Fruit fly (Drosophila melanogaster) whole organism, wandering third instar larva: ENCODE data around the gene CG31100.

Experiments used
- Abd-B ChIP-seq: fragments of >200 bp; optimal IDR thresholded peaks from 2 replicates; lab custom pipeline; 2017; ENCODE audit warnings: missing biosample characterization, missing genetic modification characterization
- CG32264 ChIP-seq: fragments of 200-800 bp; sonication (Bioruptor generic); optimal IDR thresholded peaks from 2 replicates; lab custom pipeline; 2016; ENCODE audit warnings: missing biosample characterization, missing genetic modification characterization
- CG9705 ChIP-seq: fragments of 200-800 bp; sonication (Bioruptor generic); optimal IDR thresholded peaks from 2 replicates; lab custom pipeline; 2018; ENCODE audit warnings: missing biosample characterization, mild to moderate bottlenecking, missing genetic modification characterization
- CrebA ChIP-seq: fragments of 200-800 bp; sonication (Bioruptor generic); optimal IDR thresholded peaks from 2 replicates; lab custom pipeline; 2016; ENCODE audit warnings: missing biosample characterization, mild to moderate bottlenecking, missing genetic modification characterization, borderline replicate concordance
- Dfd ChIP-seq: fragments of >200 bp; optimal IDR thresholded peaks from 2 replicates; lab custom pipeline; 2017; ENCODE audit warnings: missing biosample characterization, missing genetic modification characterization
- Dif ChIP-seq: fragments of 200-275, 200-300 bp; sonication (Bioruptor generic); optimal IDR thresholded peaks from 2 replicates; lab custom pipeline; 2018; ENCODE audit warnings: missing biosample characterization, missing genetic modification characterization; ENCODE audit not compliant: partially characterized antibody
- GATAd ChIP-seq: sonication (Bioruptor generic); optimal IDR thresholded peaks from 2 replicates; lab custom pipeline; 2016; ENCODE audit warnings: missing biosample characterization, missing genetic modification characterization
- HLH106 ChIP-seq: fragments of 200-800 bp; optimal IDR thresholded peaks from 3 replicates; lab custom pipeline; 2019; ENCODE audit warnings: missing biosample characterization, mild to moderate bottlenecking, missing genetic modification characterization, moderate library complexity
- Hnf4 ChIP-seq: fragments of 200-800 bp; sonication (Bioruptor generic); optimal IDR thresholded peaks from 2 replicates; lab custom pipeline; 2016; ENCODE audit warnings: missing biosample characterization, mild to moderate bottlenecking, missing genetic modification characterization
- Hr78 ChIP-seq: fragments of >200 bp; optimal IDR thresholded peaks from 2 replicates; lab custom pipeline; 2017; ENCODE audit warnings: missing biosample characterization, missing genetic modification characterization
- Hr83 ChIP-seq: fragments of 200-300 bp; sonication (Bioruptor generic); optimal IDR thresholded peaks from 2 replicates; lab custom pipeline; 2016; ENCODE audit warnings: missing biosample characterization, mild to moderate bottlenecking, missing genetic modification characterization, moderate library complexity; ENCODE audit not compliant: poor library complexity, severe bottlenecking
- Jra ChIP-seq: sonication (Bioruptor generic); optimal IDR thresholded peaks from 2 replicates; lab custom pipeline; 2016; ENCODE audit warnings: missing biosample characterization, missing genetic modification characterization
- Mio ChIP-seq: sonication (Bioruptor generic); optimal IDR thresholded peaks from 2 replicates; lab custom pipeline; 2016; ENCODE audit warnings: missing biosample characterization, missing genetic modification characterization
- Myc ChIP-seq: fragments of >200 bp; optimal IDR thresholded peaks from 2 replicates; lab custom pipeline; 2017
- N ChIP-seq: fragments of >200 bp; optimal IDR thresholded peaks from 2 replicates; lab custom pipeline; 2018; ENCODE audit warnings: missing biosample characterization, missing external identifiers, missing genetic modification characterization
- OdsH ChIP-seq: fragments of 200-800 bp; sonication (Bioruptor generic); optimal IDR thresholded peaks from 2 replicates; lab custom pipeline; 2016; ENCODE audit warnings: missing biosample characterization, mild to moderate bottlenecking, missing genetic modification characterization
- Rel ChIP-seq, 2 experiments: fragments of 200-800 bp; sonication (Bioruptor generic) in 1 of 2; optimal IDR thresholded peaks; 2 replicates in 1 of 2; 3 replicates in 1 of 2; lab custom pipeline; 2016 to 2019; ENCODE audit warnings: mild to moderate bottlenecking in 2 of 2, missing biosample characterization in 2 of 2, missing genetic modification characterization in 2 of 2, moderate library complexity in 1 of 2
- Sp1 ChIP-seq: fragments of 200-800 bp; sonication (Bioruptor generic); optimal IDR thresholded peaks from 3 replicates; lab custom pipeline; 2019; ENCODE audit warnings: missing biosample characterization, mild to moderate bottlenecking, missing genetic modification characterization, moderate library complexity
- Vsx2 ChIP-seq: fragments of 200-300, 225-300 bp; sonication (Bioruptor generic); optimal IDR thresholded peaks from 2 replicates; lab custom pipeline; 2018; ENCODE audit warnings: missing biosample characterization, missing genetic modification characterization; ENCODE audit not compliant: partially characterized antibody
- br ChIP-seq: fragments of 200-800 bp; sonication (Bioruptor generic); optimal IDR thresholded peaks from 2 replicates; lab custom pipeline; 2016; ENCODE audit warnings: missing biosample characterization, missing genetic modification characterization
- brk ChIP-seq: fragments of 200-800 bp; sonication (Bioruptor generic); optimal IDR thresholded peaks from 2 replicates; lab custom pipeline; 2016; ENCODE audit warnings: missing biosample characterization, mild to moderate bottlenecking, missing genetic modification characterization
- dl ChIP-seq, 2 experiments: fragments of 175-275, 200-275 bp in 1 of 2; fragments of 200-275 bp in 1 of 2; sonication (Bioruptor generic); optimal IDR thresholded peaks; lab custom pipeline; 2018; ENCODE audit warnings: mild to moderate bottlenecking in 2 of 2, missing biosample characterization in 2 of 2, missing genetic modification characterization in 2 of 2, moderate library complexity in 2 of 2; ENCODE audit not compliant: partially characterized antibody in 2 of 2, insufficient read depth in 1 of 2
- dmrt93B ChIP-seq: fragments of 200-800 bp; sonication (Bioruptor generic); optimal IDR thresholded peaks from 2 replicates; lab custom pipeline; 2018; ENCODE audit warnings: missing biosample characterization, mild to moderate bottlenecking, missing genetic modification characterization
- dsf ChIP-seq: sonication (Bioruptor generic); optimal IDR thresholded peaks from 2 replicates; lab custom pipeline; 2016; ENCODE audit warnings: missing biosample characterization, missing genetic modification characterization, borderline replicate concordance
- ey ChIP-seq: fragments of 200-800 bp; sonication (Bioruptor generic); optimal IDR thresholded peaks from 2 replicates; lab custom pipeline; 2016; ENCODE audit warnings: missing biosample characterization, missing genetic modification characterization
- foxo ChIP-seq, 2 experiments: fragments of 200-800 bp; sonication (Bioruptor generic); optimal IDR thresholded peaks; 2 replicates in 1 of 2; 3 replicates in 1 of 2; lab custom pipeline; 2016 to 2017; ENCODE audit warnings: missing biosample characterization in 2 of 2, missing genetic modification characterization in 2 of 2
- fru ChIP-seq: fragments of 200-800 bp; sonication (Bioruptor generic); optimal IDR thresholded peaks from 3 replicates; lab custom pipeline; 2016; ENCODE audit warnings: missing biosample characterization, mild to moderate bottlenecking, missing genetic modification characterization
- h ChIP-seq: fragments of 200-800 bp; sonication (Bioruptor generic); optimal IDR thresholded peaks from 3 replicates; lab custom pipeline; 2016; ENCODE audit warnings: missing biosample characterization, mild to moderate bottlenecking, missing genetic modification characterization
- jim ChIP-seq: fragments of 175-275, 200-325 bp; sonication (Bioruptor generic); optimal IDR thresholded peaks from 2 replicates; lab custom pipeline; 2016; ENCODE audit warnings: missing biosample characterization, mild to moderate bottlenecking, missing genetic modification characterization
- lola ChIP-seq: fragments of >200 bp; optimal IDR thresholded peaks from 2 replicates; lab custom pipeline; 2017; ENCODE audit warnings: missing biosample characterization, missing genetic modification characterization
- pan ChIP-seq: fragments of >200 bp; optimal IDR thresholded peaks from 2 replicates; lab custom pipeline; 2017
- psq ChIP-seq: fragments of 200-800 bp; sonication (Bioruptor generic); optimal IDR thresholded peaks from 3 replicates; lab custom pipeline; 2017; ENCODE audit warnings: missing biosample characterization, mild to moderate bottlenecking, missing genetic modification characterization, moderate library complexity
- rgr ChIP-seq: fragments of 200-800 bp; sonication (Bioruptor generic); optimal IDR thresholded peaks from 3 replicates; lab custom pipeline; 2016; ENCODE audit warnings: missing biosample characterization, mild to moderate bottlenecking, missing genetic modification characterization
- sage ChIP-seq: fragments of 200-800 bp; sonication (Bioruptor generic); optimal IDR thresholded peaks from 2 replicates; lab custom pipeline; 2016; ENCODE audit warnings: missing biosample characterization, mild to moderate bottlenecking, missing genetic modification characterization
- sv ChIP-seq: fragments of 200-800 bp; sonication (Bioruptor generic); optimal IDR thresholded peaks from 3 replicates; lab custom pipeline; 2016; ENCODE audit warnings: missing biosample characterization, missing genetic modification characterization
- tai ChIP-seq: sonication (Bioruptor generic); optimal IDR thresholded peaks from 2 replicates; lab custom pipeline; 2016; ENCODE audit warnings: missing biosample characterization, missing genetic modification characterization
- usp ChIP-seq: fragments of >200 bp; optimal IDR thresholded peaks from 2 replicates; lab custom pipeline; 2017; ENCODE audit warnings: missing biosample characterization, missing genetic modification characterization
- woc ChIP-seq: sonication (Bioruptor generic); optimal IDR thresholded peaks from 2 replicates; lab custom pipeline; 2016; ENCODE audit warnings: missing biosample characterization, mild to moderate bottlenecking, missing genetic modification characterization

CG31100 gene

DNA sequence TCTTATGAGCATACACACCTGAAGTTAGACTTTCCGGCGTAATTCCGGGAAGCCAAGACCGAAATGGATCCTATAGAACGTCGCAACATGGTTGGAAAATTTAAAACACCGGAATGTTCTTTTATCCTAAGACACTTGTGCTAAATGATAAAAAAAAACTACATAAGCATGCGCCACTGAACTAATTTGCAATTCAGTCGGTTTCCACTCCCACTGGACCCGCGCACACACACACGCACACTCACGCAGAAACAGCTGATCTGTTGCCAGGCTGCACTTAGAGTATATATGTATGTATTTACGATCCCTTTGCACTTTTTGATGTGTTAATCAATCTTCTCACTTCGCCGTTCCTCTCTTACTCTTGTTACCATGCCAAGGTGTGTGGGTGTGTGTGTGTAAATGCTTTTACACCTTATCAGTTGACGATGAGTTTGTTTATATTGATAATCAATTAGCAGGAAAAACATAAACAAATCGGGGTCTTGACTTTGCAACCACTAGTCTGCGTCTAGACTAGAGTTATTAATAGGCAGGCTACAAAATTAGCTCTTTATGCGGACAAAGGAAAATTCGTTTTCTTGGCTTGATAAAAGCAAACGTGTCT lies 45.1 kb upstream of the CG31100 start, which contains the start of gene Mst85C:
Gene Mst85C (plus strand): TSS at position 180 of the 607 bp plus-strand sequence.
- TF ChIP-seq Dfd (no peak), usp (GFP tag; lab: Kevin White, UChicago) (no peak), Myc (lab: Kevin White, UChicago) (peak; percentile 6), Hr83 (GFP tag; lab: Kevin White, UChicago) (no peak), GATAd (GFP tag; lab: Kevin White, UChicago) (no peak), CG32264 (no peak), N (GFP tag; lab: Kevin White, UChicago) (no peak), br (no peak), h (GFP tag; lab: Kevin White, UChicago) (no peak), Jra (no peak), rgr (no peak), woc (GFP tag; lab: Kevin White, UChicago) (peak; percentile 14), Abd-B (GFP tag; lab: Kevin White, UChicago) (no peak), Dif (GFP tag; lab: Kevin White, UChicago) (no peak)

DNA sequence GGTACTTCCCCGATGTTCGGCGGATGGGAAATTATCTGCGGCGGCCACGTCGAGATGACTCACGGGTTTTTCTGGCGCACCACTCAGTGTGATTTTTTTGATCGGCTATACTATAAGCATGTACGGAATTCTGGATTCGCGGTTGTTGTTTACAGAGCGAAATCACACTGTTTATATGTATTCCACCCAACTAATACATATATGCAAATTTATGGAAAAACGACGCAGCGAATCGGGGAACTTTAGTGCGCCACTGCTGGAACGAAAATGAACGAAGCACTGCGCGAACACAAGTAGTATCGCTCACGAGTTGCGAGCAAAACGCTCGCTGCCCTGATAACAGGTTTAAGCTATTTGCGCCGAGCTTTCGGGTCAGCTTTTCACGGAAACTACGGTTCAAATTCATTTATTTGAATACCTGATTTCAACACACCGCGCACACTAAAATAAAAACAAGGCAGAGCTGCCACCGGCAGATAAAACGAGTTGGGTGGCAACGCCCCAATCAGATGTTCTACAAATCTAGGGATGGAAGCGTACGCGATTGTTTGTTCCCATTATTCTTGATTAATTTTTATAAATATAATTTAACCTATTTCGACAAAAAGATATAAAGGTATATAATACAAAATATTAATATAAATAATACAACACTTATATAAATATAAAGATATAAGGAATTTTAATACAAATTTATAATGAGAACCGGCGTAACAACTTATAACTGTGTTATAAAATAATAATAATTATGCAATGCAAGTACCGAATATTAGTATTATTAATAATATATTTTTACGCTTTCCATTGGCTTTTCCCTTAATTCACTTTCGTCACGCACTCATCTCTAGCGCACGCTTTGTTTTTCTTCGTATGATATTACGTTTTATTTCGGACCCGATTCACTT lies 44.4 kb upstream of the CG31100 start, which contains the start of gene Rel:
Gene Rel (minus strand): TSS at position 417 of the 905 bp plus-strand sequence.
- TF ChIP-seq Abd-B (GFP tag; lab: Kevin White, UChicago): no peak
- TF ChIP-seq Hr78 (GFP tag; lab: Kevin White, UChicago): no peak
- peak; percentile 14 to 71 for TF ChIP-seq dl (GFP tag; optimal IDR thresholded peaks at IDR 0.05; lab: Kevin White, UChicago; ENCODE audit: insufficient read depth in 1 of 2, partially characterized antibody in 2 of 2)
- peak; percentile 4 for TF ChIP-seq ey (GFP tag; lab: Kevin White, UChicago)
- TF ChIP-seq Mio (GFP tag; lab: Kevin White, UChicago): no peak
- no peak for TF ChIP-seq N (GFP tag; lab: Kevin White, UChicago)
- no peak for TF ChIP-seq jim (GFP tag; lab: Kevin White, UChicago)
- no peak for TF ChIP-seq sage (GFP tag; lab: Kevin White, UChicago)
- TF ChIP-seq CG9705: peak; percentile 48
- TF ChIP-seq h (GFP tag; lab: Kevin White, UChicago): peak; percentile 80
- TF ChIP-seq tai: no peak
- TF ChIP-seq Rel (GFP tag; optimal IDR thresholded peaks at IDR 0.05; lab: Kevin White, UChicago): no peak
- no peak for TF ChIP-seq Rel (tag; optimal IDR thresholded peaks at IDR 0.05; lab: Kevin White, UChicago)
- no peak for TF ChIP-seq Myc (lab: Kevin White, UChicago)
- TF ChIP-seq fru (GFP tag; lab: Kevin White, UChicago): peak; percentile 50
- peak; percentile 66 for TF ChIP-seq psq (GFP tag; lab: Kevin White, UChicago)
- no peak for TF ChIP-seq Vsx2 (GFP tag; lab: Kevin White, UChicago)
- TF ChIP-seq lola (GFP tag; lab: Kevin White, UChicago): no peak
- TF ChIP-seq OdsH (GFP tag; lab: Kevin White, UChicago): peak; percentile 59
- TF ChIP-seq Hnf4 (GFP tag; lab: Kevin White, UChicago): peak; percentile 58
- no peak for TF ChIP-seq GATAd (GFP tag; lab: Kevin White, UChicago)
- TF ChIP-seq pan (lab: Kevin White, UChicago): no peak
- TF ChIP-seq usp (GFP tag; lab: Kevin White, UChicago): no peak
- TF ChIP-seq Sp1 (GFP tag; lab: Kevin White, UChicago): peak; percentile 77
- TF ChIP-seq sv (GFP tag; lab: Kevin White, UChicago): peak; percentile 48
- peak; percentile 58 for TF ChIP-seq dmrt93B (GFP tag; lab: Kevin White, UChicago)
- TF ChIP-seq brk (GFP tag; lab: Kevin White, UChicago): peak; percentile 43
- no peak for TF ChIP-seq Dfd
- TF ChIP-seq rgr: peak; percentile 52
- TF ChIP-seq woc (GFP tag; lab: Kevin White, UChicago): peak; percentile 54
- TF ChIP-seq CG32264: no peak
- TF ChIP-seq Hr83 (GFP tag; lab: Kevin White, UChicago): peak; percentile 27
- no peak for TF ChIP-seq CrebA (GFP tag; lab: Kevin White, UChicago)
- TF ChIP-seq dsf (GFP tag; lab: Kevin White, UChicago): no peak
- peak; percentile 56 for TF ChIP-seq br
- TF ChIP-seq Dif (GFP tag; lab: Kevin White, UChicago): peak; percentile 75
- peak; percentile 10 to 62 for TF ChIP-seq foxo (GFP tag; optimal IDR thresholded peaks at IDR 0.05; lab: Kevin White, UChicago)
- peak; percentile 86 for TF ChIP-seq HLH106 (tag; lab: Kevin White, UChicago)
- TF ChIP-seq Jra: peak; percentile 91
